Fruit fly (Drosophila melanogaster) whole organism, adult: ENCODE results near the gene CG6171.

ENCODE experiments used
- CG11617 ChIP-seq: fragments of 200-800 bp; sonication (Bioruptor generic); optimal IDR thresholded peaks from 2 replicates; lab custom pipeline; 2017; ENCODE audit warnings: mild to moderate bottlenecking, missing biosample characterization, missing genetic modification reagents, missing genetic modification characterization
- CG12768 ChIP-seq: fragments of 200-800 bp; sonication (Bioruptor generic); optimal IDR thresholded peaks from 2 replicates; lab custom pipeline; 2017; ENCODE audit warnings: missing biosample characterization, missing genetic modification characterization, mild to moderate bottlenecking, moderate library complexity, missing genetic modification reagents
- CG14711 ChIP-seq: fragments of 200-800 bp; sonication (Bioruptor generic); optimal IDR thresholded peaks from 2 replicates; lab custom pipeline; 2018; ENCODE audit warnings: missing biosample characterization, mild to moderate bottlenecking, missing genetic modification characterization, moderate library complexity
- CG1620 ChIP-seq: fragments of 200-800 bp; sonication (Bioruptor generic); optimal IDR thresholded peaks from 2 replicates; lab custom pipeline; 2016; ENCODE audit warnings: missing biosample characterization, missing genetic modification characterization
- CG33017 ChIP-seq: fragments of 200-800 bp; sonication (Bioruptor generic); optimal IDR thresholded peaks from 2 replicates; lab custom pipeline; 2018; ENCODE audit warnings: missing biosample characterization, mild to moderate bottlenecking, missing genetic modification characterization, moderate library complexity
- CG5204 ChIP-seq: fragments of 200-800 bp; sonication (Bioruptor generic); optimal IDR thresholded peaks from 2 replicates; lab custom pipeline; 2016; ENCODE audit warnings: missing biosample characterization, missing genetic modification characterization
- CG7045 ChIP-seq: fragments of 200-800 bp; sonication (Bioruptor generic); optimal IDR thresholded peaks from 2 replicates; lab custom pipeline; 2017; ENCODE audit warnings: missing biosample characterization, mild to moderate bottlenecking, missing genetic modification characterization
- CG7101 ChIP-seq: fragments of 200-800 bp; sonication (Bioruptor generic); optimal IDR thresholded peaks from 2 replicates; lab custom pipeline; 2018; ENCODE audit warnings: missing biosample characterization, mild to moderate bottlenecking, missing genetic modification characterization, moderate library complexity
- Clk ChIP-seq: fragments of 200-800 bp; sonication (Bioruptor generic); optimal IDR thresholded peaks from 2 replicates; lab custom pipeline; 2017; ENCODE audit warnings: missing biosample characterization, missing genetic modification characterization
- Crg-1 ChIP-seq: fragments of 200-800 bp; sonication (Bioruptor generic); optimal IDR thresholded peaks from 2 replicates; lab custom pipeline; 2016; ENCODE audit warnings: missing biosample characterization, missing genetic modification characterization
- Hr96 ChIP-seq: fragments of 200-800 bp; sonication (Bioruptor generic); optimal IDR thresholded peaks from 2 replicates; lab custom pipeline; 2016; ENCODE audit warnings: missing biosample characterization, missing genetic modification characterization
- Mnt ChIP-seq: fragments of 200-800 bp; sonication (Bioruptor generic); optimal IDR thresholded peaks from 2 replicates; lab custom pipeline; 2016; ENCODE audit warnings: missing biosample characterization, mild to moderate bottlenecking, missing genetic modification characterization
- bab1 ChIP-seq: fragments of 200-800 bp; sonication (Bioruptor generic); optimal IDR thresholded peaks from 3 replicates; lab custom pipeline; 2019; ENCODE audit warnings: missing biosample characterization, mild to moderate bottlenecking, missing genetic modification characterization, moderate library complexity
- cic ChIP-seq: fragments of 200-800 bp; sonication (Bioruptor generic); optimal IDR thresholded peaks from 2 replicates; lab custom pipeline; 2017; ENCODE audit warnings: missing biosample characterization, mild to moderate bottlenecking, missing genetic modification characterization, moderate library complexity
- cnc ChIP-seq, 2 experiments: fragments of >200 bp; optimal IDR thresholded peaks; 2 replicates each; lab custom pipeline; 2017
- kay ChIP-seq: fragments of 200-800 bp; sonication (Bioruptor generic); peaks from one replicate; lab custom pipeline; 2016; ENCODE audit warnings: missing biosample characterization, missing genetic modification characterization, borderline replicate concordance
- ovo ChIP-seq: fragments of 200-800 bp; sonication (Bioruptor generic); optimal IDR thresholded peaks from 2 replicates; lab custom pipeline; 2016; ENCODE audit warnings: missing biosample characterization, missing genetic modification characterization
- pad ChIP-seq: fragments of 200-800 bp; sonication (Bioruptor generic); optimal IDR thresholded peaks from 3 replicates; lab custom pipeline; 2017; ENCODE audit warnings: missing biosample characterization, missing genetic modification characterization, mild to moderate bottlenecking, moderate library complexity, missing genetic modification reagents
- tj ChIP-seq: fragments of 200-800 bp; sonication (Bioruptor generic); optimal IDR thresholded peaks from 3 replicates; lab custom pipeline; 2017; ENCODE audit warnings: missing biosample characterization, mild to moderate bottlenecking, missing genetic modification characterization, moderate library complexity
- toe ChIP-seq: fragments of 200-800 bp; sonication (Bioruptor generic); optimal IDR thresholded peaks from 2 replicates; lab custom pipeline; 2016; ENCODE audit warnings: missing biosample characterization, missing genetic modification characterization

CG6171 gene

dm6 chr3R:15340052-15340732 lies 23.5 kb downstream of the CG6171 start, which contains the start of gene SerRS-m:
TSS of gene SerRS-m (plus strand) at chr3R:15340667.
- TF ChIP-seq Hr96 (no peak), ovo (GFP tag; lab: Kevin White, UChicago) (peak; percentile 43), Crg-1 (no peak), CG11617 (peak; percentile 1), cnc (optimal IDR thresholded peaks at IDR 0.05; lab: Kevin White, UChicago) (no peak), kay (no peak), CG33017 (tag; lab: Kevin White, UChicago) (no peak), bab1 (peak; percentile 5)

dm6 chr3R:15339111-15339510 lies 24.5 kb downstream of the CG6171 start:
- TF ChIP-seq Crg-1 (no peak), CG12768 (GFP tag; lab: Kevin White, UChicago) (no peak), bab1 (no peak), CG14711 (no peak), CG7045 (no peak), toe (no peak), CG1620 (GFP tag; lab: Kevin White, UChicago) (no peak), CG5204 (no peak), CG11617 (no peak)

dm6 chr3R:15332994-15333393 lies 30.7 kb downstream of the CG6171 start, which contains the start of the genes Fkbp39 and Cyfip:
TSS of gene Fkbp39 (minus strand) at chr3R:15333133.
TSS of gene Cyfip (plus strand) at chr3R:15333266.
- TF ChIP-seq Mnt: peak; percentile 99
- TF ChIP-seq CG12768 (GFP tag; lab: Kevin White, UChicago): no peak
- peak; percentile 51 for TF ChIP-seq cic (GFP tag; lab: Kevin White, UChicago)
- no peak for TF ChIP-seq Clk (GFP tag; lab: Kevin White, UChicago)
- TF ChIP-seq CG11617: peak; percentile 42
- TF ChIP-seq bab1: peak; percentile 79
- TF ChIP-seq cnc (optimal IDR thresholded peaks at IDR 0.05; lab: Kevin White, UChicago): no peak
- no peak for TF ChIP-seq CG7045
- peak; percentile 40 for TF ChIP-seq CG14711
- TF ChIP-seq Hr96: no peak
- no peak for TF ChIP-seq toe
- TF ChIP-seq kay: no peak
- peak; percentile 60 for TF ChIP-seq Crg-1
- TF ChIP-seq CG1620 (GFP tag; lab: Kevin White, UChicago): peak; percentile 65
- TF ChIP-seq tj (GFP tag; lab: Kevin White, UChicago): no peak
- no peak for TF ChIP-seq CG5204
- TF ChIP-seq ovo (GFP tag; lab: Kevin White, UChicago): no peak
- no peak for TF ChIP-seq CG33017 (tag; lab: Kevin White, UChicago)
- TF ChIP-seq pad (GFP tag; lab: Kevin White, UChicago): peak; percentile 66
- peak; percentile 44 for TF ChIP-seq CG7101

dm6 chr3R:15330472-15330871 lies 33.2 kb downstream of the CG6171 start, which contains the start of gene mRpL9:
TSS of gene mRpL9 (plus strand) at chr3R:15330738.
- TF ChIP-seq CG14711: peak; percentile 43
- no peak for TF ChIP-seq ovo (GFP tag; lab: Kevin White, UChicago)
- no peak for TF ChIP-seq CG12768 (GFP tag; lab: Kevin White, UChicago)
- no peak for TF ChIP-seq kay
- TF ChIP-seq bab1: peak; percentile 30
- no peak for TF ChIP-seq cnc (optimal IDR thresholded peaks at IDR 0.05; lab: Kevin White, UChicago)
- no peak for TF ChIP-seq Crg-1
- peak; percentile 57 for TF ChIP-seq CG7101
- TF ChIP-seq CG1620 (GFP tag; lab: Kevin White, UChicago): peak; percentile 46
- TF ChIP-seq CG7045: no peak
- TF ChIP-seq Mnt: peak; percentile 36
- no peak for TF ChIP-seq cic (GFP tag; lab: Kevin White, UChicago)
- no peak for TF ChIP-seq toe

- TF ChIP-seq ovo (GFP tag; lab: Kevin White, UChicago) (peak; percentile 43), bab1 (no peak)
These were observed 35.4 kb downstream of the CG6171 start, which contains the start of the genes CG6236 and ea for dm6 chr3R:15328083-15328779. TSS of gene CG6236 (minus strand) at chr3R:15328269. TSS of gene ea (plus strand) at chr3R:15328729.

dm6 chr3R:15320747-15321085 lies 42.9 kb downstream of the CG6171 start, which contains the start of gene ear:
TSS of gene ear (plus strand) at chr3R:15320756.
- TF ChIP-seq Crg-1 (no peak), Hr96 (no peak), ovo (GFP tag; lab: Kevin White, UChicago) (no peak), bab1 (no peak), CG7101 (no peak), Mnt (no peak), CG11617 (no peak), Clk (GFP tag; lab: Kevin White, UChicago) (no peak), CG14711 (no peak), pad (GFP tag; lab: Kevin White, UChicago) (no peak), CG33017 (tag; lab: Kevin White, UChicago) (no peak), CG5204 (no peak), cnc (optimal IDR thresholded peaks at IDR 0.05; lab: Kevin White, UChicago) (no peak)
